Fruit fly (Drosophila melanogaster): ENCODE measurements around the gene CG42536.

Gene CG42536

DNA sequence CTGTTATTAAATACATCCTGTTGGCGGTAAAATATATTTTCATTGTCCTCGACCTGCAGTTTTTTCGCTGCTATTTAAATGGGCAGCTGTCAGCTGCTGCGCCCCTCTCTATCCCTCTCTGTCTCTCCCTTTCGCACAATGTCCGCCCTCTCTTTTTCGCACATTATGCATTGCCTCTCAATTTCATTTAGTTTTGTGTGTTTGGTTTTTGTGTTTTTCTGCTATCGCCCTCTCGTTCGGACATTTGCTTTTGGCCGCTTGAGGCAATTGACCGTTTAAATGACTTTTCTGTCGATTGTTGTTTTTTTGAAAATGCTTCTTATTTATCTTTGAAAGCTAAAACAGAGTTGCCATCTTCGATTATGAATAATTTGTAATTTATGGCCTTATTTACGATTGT lies 45.1 kb upstream of the CG42536 start:
- TF ChIP-seq fd96Ca (GFP tag; IDR thresholded peaks at IDR 0.05) (0 out of 3 replicates have a peak, but pooled peaks have one; percentile 15), CG15710 (tag; optimal IDR thresholded peaks at IDR 0.05) (no peak)

DNA sequence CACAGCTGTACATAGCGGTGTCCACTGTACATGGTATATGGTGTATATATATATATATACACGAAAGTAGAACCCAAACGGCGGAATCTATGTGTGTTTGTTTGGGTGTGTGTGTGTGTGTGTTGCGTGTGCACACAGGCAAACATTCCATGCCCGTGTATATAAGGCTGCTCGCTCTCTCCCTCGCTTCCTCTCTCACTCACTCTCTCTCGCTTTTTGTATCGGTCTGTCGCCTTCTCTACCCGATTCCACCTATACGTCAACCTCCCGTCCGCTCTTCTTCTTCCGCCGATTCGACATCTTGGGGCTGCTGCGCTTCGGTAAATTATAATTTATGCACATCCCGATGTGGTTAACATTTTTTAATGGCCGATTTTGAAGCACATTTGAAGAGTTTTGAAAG lies 44.3 kb upstream of the CG42536 start:
- TF ChIP-seq CG32121 (GFP tag; IDR thresholded peaks at IDR 0.05) (0 out of 2 replicates have a peak, but pooled peaks have one; percentile 32), EcR (GFP tag; optimal IDR thresholded peaks at IDR 0.05) (peak; percentile 12), CG12605 (GFP tag; IDR thresholded peaks at IDR 0.05) (no peak), CG4496 (GFP tag; IDR thresholded peaks at IDR 0.05) (no peak), CG9948 (tag; optimal IDR thresholded peaks at IDR 0.05) (no peak), CG13204 (GFP tag; optimal IDR thresholded peaks at IDR 0.05) (peak; percentile 9), CG8301 (tag; optimal IDR thresholded peaks at IDR 0.05) (no peak), Ets98B (GFP tag; IDR thresholded peaks at IDR 0.05) (peak; percentile 21; the same call in 1 of the 2 replicates)

DNA sequence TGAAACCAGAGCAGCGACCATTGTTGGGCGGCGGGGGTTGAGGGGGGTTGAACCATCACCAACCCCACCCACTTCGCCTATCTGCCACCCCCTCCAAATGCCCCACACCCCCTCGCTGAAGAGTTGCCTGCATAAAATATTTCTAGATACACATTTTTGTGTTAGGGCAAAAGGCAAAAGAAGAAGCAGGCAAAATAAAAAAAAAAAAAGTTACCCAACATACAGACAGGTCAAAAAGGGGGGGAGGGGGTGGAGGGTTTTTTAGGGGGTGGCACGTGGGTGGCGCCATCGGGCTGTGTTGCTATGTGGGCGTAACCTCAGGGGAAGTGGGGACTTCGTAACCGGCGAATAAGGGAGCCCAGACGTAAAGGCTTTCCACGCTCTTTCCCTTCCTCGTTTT lies 42.7 kb upstream of the CG42536 start:
- TF ChIP-seq CG13204 (GFP tag; optimal IDR thresholded peaks at IDR 0.05) = no peak
- no peak for TF ChIP-seq CG15710 (tag; optimal IDR thresholded peaks at IDR 0.05)
- TF ChIP-seq CG12605 (GFP tag; IDR thresholded peaks at IDR 0.05) = no peak
- TF ChIP-seq D1 (tag; optimal IDR thresholded peaks at IDR 0.05) = no peak
- TF ChIP-seq gl (tag; optimal IDR thresholded peaks at IDR 0.05) = no peak
- no peak for TF ChIP-seq Pif1B (GFP tag; optimal IDR thresholded peaks at IDR 0.05)
- no peak for TF ChIP-seq CG8301 (tag; optimal IDR thresholded peaks at IDR 0.05)
- no peak for TF ChIP-seq fd96Ca (GFP tag; IDR thresholded peaks at IDR 0.05)
- no peak for TF ChIP-seq CG8159 (tag; optimal IDR thresholded peaks at IDR 0.05)
- TF ChIP-seq EcR (GFP tag; optimal IDR thresholded peaks at IDR 0.05) = no peak
- no peak for TF ChIP-seq CG34367 (tag; optimal IDR thresholded peaks at IDR 0.05)
- no peak for TF ChIP-seq CG17806 (tag; optimal IDR thresholded peaks at IDR 0.05)
- TF ChIP-seq CG4496 (GFP tag; IDR thresholded peaks at IDR 0.05) = no peak

DNA sequence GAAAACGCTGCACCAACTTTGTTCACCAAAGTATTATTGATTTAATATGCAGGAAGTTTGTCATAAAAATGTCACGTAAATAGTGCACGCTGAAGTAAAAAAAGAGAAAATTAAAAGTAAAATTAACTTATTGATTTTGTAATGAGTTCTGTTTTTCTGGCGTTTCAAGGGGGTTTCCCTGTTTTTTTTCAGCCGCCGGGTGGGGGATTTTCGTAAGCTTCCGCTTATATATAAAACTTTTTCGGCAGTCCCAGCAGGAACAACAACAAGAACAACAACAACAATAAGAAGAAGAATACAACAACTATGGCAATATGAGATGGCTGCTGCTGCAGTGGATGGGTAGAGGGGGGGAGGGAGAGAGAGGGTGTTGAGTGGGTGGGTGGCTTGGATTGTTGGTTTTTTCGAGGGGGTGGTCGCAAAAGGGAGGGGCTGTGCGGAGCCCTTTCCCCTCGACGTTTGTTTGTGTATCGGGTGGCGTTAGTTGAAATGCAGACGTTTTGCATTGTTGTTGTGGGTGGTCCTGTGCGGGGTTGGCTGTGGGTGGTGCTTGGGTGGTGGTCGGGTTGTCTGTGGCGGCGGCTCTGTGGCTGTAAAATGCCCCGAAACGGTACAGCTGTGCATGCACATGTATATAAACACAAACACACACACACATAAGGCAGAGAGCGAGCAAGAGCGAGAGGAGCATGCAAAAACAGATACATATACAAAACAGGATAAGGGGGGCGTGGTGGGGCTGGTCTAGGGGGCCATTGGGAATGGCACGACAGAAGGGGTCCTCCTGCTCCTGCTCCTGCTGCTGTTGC lies 39.9 kb upstream of the CG42536 start:
- TF ChIP-seq CG8301 (tag; optimal IDR thresholded peaks at IDR 0.05) (no peak), CG32121 (GFP tag; IDR thresholded peaks at IDR 0.05) (no peak), CG15710 (tag; optimal IDR thresholded peaks at IDR 0.05) (no peak)

DNA sequence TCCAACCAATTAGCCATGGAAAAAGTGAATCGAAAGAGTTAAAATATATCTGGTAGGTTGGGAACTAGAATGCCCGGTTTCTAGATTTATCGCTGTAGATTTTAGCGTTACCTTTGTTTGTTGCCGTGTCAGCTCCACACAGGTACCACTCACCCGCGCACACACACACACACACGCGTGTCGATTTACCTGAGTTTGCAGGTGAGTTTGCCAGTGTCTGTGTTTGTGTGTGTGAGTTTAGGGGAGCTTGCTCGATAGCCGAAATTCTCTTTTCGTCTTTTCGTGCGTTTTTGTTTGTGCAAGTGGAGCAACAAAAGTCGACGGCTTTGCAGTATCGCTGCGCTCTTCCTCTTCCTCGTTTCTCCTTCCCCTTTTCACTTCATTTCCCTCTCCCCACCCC lies 37.5 kb upstream of the CG42536 start:
- TF ChIP-seq EcR (GFP tag; optimal IDR thresholded peaks at IDR 0.05) (no peak), CG17806 (tag; optimal IDR thresholded peaks at IDR 0.05) (no peak), Pif1A (GFP tag; optimal IDR thresholded peaks at IDR 0.05) (no peak)

DNA sequence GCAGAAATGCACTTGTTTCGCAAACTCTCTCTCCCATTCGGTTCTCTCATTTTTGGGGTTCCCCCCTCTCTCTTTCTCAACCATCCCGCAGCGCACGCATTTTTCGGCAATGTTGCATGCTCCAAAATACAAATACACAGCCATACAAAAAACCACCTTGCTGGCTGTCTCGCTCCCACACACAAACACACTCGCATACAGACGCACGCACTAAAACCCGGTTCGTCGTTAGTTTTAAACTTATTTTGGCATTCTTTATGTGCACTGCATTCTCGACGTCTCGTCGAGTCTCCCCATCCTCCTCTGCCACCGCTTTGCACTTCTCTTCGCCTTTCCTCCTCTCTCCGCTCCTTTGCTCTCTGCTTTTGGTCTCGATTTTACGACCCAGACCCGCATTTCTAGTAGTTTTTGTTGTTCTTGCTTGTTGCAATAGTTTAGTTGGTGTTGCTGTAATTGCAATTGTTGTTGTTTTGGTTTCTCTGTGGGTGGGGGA lies 36.7 kb upstream of the CG42536 start:
- TF ChIP-seq CG17806 (tag; optimal IDR thresholded peaks at IDR 0.05) = no peak
- peak; percentile 61 for TF ChIP-seq CG13204 (GFP tag; optimal IDR thresholded peaks at IDR 0.05)
- no peak for TF ChIP-seq CG8159 (tag; optimal IDR thresholded peaks at IDR 0.05)
- TF ChIP-seq CG10348 (GFP tag; IDR thresholded peaks at IDR 0.05) = 0 out of 2 replicates have a peak, but pooled peaks have one; percentile 7
- TF ChIP-seq CG15710 (tag; optimal IDR thresholded peaks at IDR 0.05) = no peak
- TF ChIP-seq Ets98B (GFP tag; IDR thresholded peaks at IDR 0.05) = no peak
- no peak for TF ChIP-seq gl (tag; optimal IDR thresholded peaks at IDR 0.05)
- TF ChIP-seq CG12605 (GFP tag; IDR thresholded peaks at IDR 0.05) = no peak
- TF ChIP-seq fd96Ca (GFP tag; IDR thresholded peaks at IDR 0.05) = peak; percentile 41; the same call in 2 of the 3 replicates
- TF ChIP-seq CG32121 (GFP tag; IDR thresholded peaks at IDR 0.05) = 0 out of 2 replicates have a peak, but pooled peaks have one; percentile 50
- no peak for TF ChIP-seq Pif1A (GFP tag; optimal IDR thresholded peaks at IDR 0.05)
- TF ChIP-seq EcR (GFP tag; optimal IDR thresholded peaks at IDR 0.05) = peak; percentile 2
- no peak for TF ChIP-seq Pif1B (GFP tag; optimal IDR thresholded peaks at IDR 0.05)

DNA sequence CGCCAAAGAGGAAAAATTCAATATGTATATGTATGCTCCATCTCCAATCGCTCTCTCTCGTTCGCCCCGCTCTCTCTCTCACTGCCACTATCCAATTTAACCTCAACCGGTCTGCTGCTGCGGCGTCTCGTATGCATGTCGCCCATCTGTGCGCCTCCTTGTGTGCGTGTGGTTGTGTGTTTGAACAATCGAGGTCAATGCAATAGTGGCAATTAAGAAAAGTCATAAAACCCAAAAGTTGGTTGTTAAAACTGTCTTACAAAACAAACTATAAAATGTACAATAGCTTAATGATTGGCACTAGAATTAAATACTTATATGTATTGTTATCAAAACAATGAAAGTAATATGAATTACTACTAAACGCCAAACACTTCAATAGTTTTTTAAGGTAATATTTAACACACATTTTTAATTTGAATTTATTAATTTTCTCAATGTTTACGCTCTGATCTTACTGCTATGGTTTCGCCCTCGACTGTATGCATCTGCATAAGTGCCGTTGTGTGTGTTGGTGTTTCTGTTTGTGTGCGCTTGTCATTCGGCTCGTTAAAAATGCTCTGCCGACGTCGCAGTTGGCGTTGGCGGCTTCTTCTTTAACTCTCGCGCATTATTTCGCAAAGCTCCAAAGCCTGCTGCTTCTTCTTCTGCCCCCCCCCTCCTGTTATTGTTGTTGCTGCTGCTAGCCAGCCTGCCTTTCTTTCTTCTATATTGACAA lies 35.7 kb upstream of the CG42536 start:
- peak; percentile 97 for TF ChIP-seq gl (tag; optimal IDR thresholded peaks at IDR 0.05)
- TF ChIP-seq CG8301 (tag; optimal IDR thresholded peaks at IDR 0.05) = peak; percentile 99
- TF ChIP-seq EcR (GFP tag; optimal IDR thresholded peaks at IDR 0.05) = peak; percentile 68
- TF ChIP-seq Ets98B (GFP tag; IDR thresholded peaks at IDR 0.05) = peak; percentile 91
- TF ChIP-seq rn (GFP tag; IDR thresholded peaks at IDR 0.05) = peak; percentile 93
- TF ChIP-seq CG34367 (tag; optimal IDR thresholded peaks at IDR 0.05) = peak; percentile 98
- TF ChIP-seq CG8159 (tag; optimal IDR thresholded peaks at IDR 0.05) = peak; percentile 99
- peak; percentile 99 for TF ChIP-seq CG15710 (tag; optimal IDR thresholded peaks at IDR 0.05)
- peak; percentile 97 for TF ChIP-seq Pif1B (GFP tag; optimal IDR thresholded peaks at IDR 0.05)
- peak; percentile 94 for TF ChIP-seq CG4496 (GFP tag; IDR thresholded peaks at IDR 0.05)
- peak; percentile 96 for TF ChIP-seq CG13204 (GFP tag; optimal IDR thresholded peaks at IDR 0.05)
- TF ChIP-seq CG12605 (GFP tag; IDR thresholded peaks at IDR 0.05) = peak; percentile 94
- TF ChIP-seq CG17806 (tag; optimal IDR thresholded peaks at IDR 0.05) = peak; percentile 99
- peak; percentile 98 for TF ChIP-seq D1 (tag; optimal IDR thresholded peaks at IDR 0.05)
- TF ChIP-seq CG32121 (GFP tag; IDR thresholded peaks at IDR 0.05) = peak; percentile 94
- peak; percentile 97 for TF ChIP-seq Pif1A (GFP tag; optimal IDR thresholded peaks at IDR 0.05)
- peak; percentile 98 for TF ChIP-seq Snoo (tag; optimal IDR thresholded peaks at IDR 0.05)
- TF ChIP-seq CG10348 (GFP tag; IDR thresholded peaks at IDR 0.05) = peak; percentile 83; the same call in 1 of the 2 replicates
- peak; percentile 79 for TF ChIP-seq fd96Ca (GFP tag; IDR thresholded peaks at IDR 0.05)
- peak; percentile 99 for TF ChIP-seq CG14655 (GFP tag; optimal IDR thresholded peaks at IDR 0.05)
- TF ChIP-seq CG9948 (tag; optimal IDR thresholded peaks at IDR 0.05) = peak; percentile 99

Data from whole organism, pupa.